Worm (Caenorhabditis elegans) whole organism, young adult: Measurements from ENCODE around the gene R12B2.6.
A peak's percentile ranks its signal among the peaks of the same experiment; 100 is the strongest.

Source experiments
- B0019.2 ChIP-seq: fragments of 200-800 bp; sonication (Bioruptor generic); conservative IDR thresholded peaks from 2 replicates; pipeline ENCODE4 v1.3.6; 2022; ENCODE audit warnings: missing genetic modification reagents, missing genetic modification characterization, missing compliant biosample characterization
- B0261.1 ChIP-seq: sonication (generic microtip); optimal IDR thresholded peaks from 2 replicates; lab custom pipeline; 2016; ENCODE audit warnings: mild to moderate bottlenecking, missing genetic modification characterization, moderate library complexity, missing compliant biosample characterization
- B0336.3 ChIP-seq: fragments of 200-800 bp; sonication (Bioruptor generic); IDR thresholded peaks from 2 replicates; pipeline ENCODE4 v1.3.6; 2022; ENCODE audit warnings: missing genetic modification characterization, missing compliant biosample characterization
- C06A6.2 ChIP-seq: fragments of 200-800 bp; sonication (Bioruptor generic); conservative IDR thresholded peaks from 2 replicates; pipeline ENCODE4 v1.3.6; 2022; ENCODE audit warnings: missing genetic modification characterization, missing compliant biosample characterization
- C17E4.6 ChIP-seq: fragments of 200-800 bp; sonication (Bioruptor generic); IDR thresholded peaks from 2 replicates; pipeline ENCODE4 v1.3.6; 2022; ENCODE audit warnings: missing genetic modification reagents, missing genetic modification characterization, missing compliant biosample characterization
- D2030.7 ChIP-seq: fragments of 200-800 bp; sonication (Bioruptor generic); IDR thresholded peaks from 2 replicates; pipeline ENCODE4 v1.3.6; 2022; ENCODE audit warnings: missing genetic modification reagents, missing genetic modification characterization, missing compliant biosample characterization
- F37B4.10 ChIP-seq: fragments of 200-800 bp; sonication (Bioruptor generic); IDR thresholded peaks from 2 replicates; pipeline ENCODE4 v1.3.6; 2022; ENCODE audit warnings: missing genetic modification characterization, missing compliant biosample characterization
- F49E8.2 ChIP-seq: sonication (generic microtip); optimal IDR thresholded peaks from 3 replicates; lab custom pipeline; 2017; ENCODE audit warnings: missing genetic modification characterization, mild to moderate bottlenecking, missing compliant biosample characterization, antibody characterized with exemption, moderate library complexity; ENCODE audit not compliant: insufficient read depth
- F57C9.4 ChIP-seq: sonication (generic microtip); optimal IDR thresholded peaks from 2 replicates; lab custom pipeline; 2017; ENCODE audit warnings: mild to moderate bottlenecking, missing genetic modification characterization, missing compliant biosample characterization
- K11D2.4 ChIP-seq: fragments of 200-800 bp; sonication (Bioruptor generic); IDR thresholded peaks from 2 replicates; pipeline ENCODE4 v1.3.6; 2022; ENCODE audit warnings: missing genetic modification reagents, missing genetic modification characterization, missing compliant biosample characterization
- K12H6.12 ChIP-seq: fragments of 200-800 bp; sonication (Bioruptor generic); optimal IDR thresholded peaks from 2 replicates; lab custom pipeline; 2018; ENCODE audit warnings: mild to moderate bottlenecking, missing genetic modification characterization, missing compliant biosample characterization
- T26A5.8 ChIP-seq: sonication (generic microtip); optimal IDR thresholded peaks from 2 replicates; lab custom pipeline; 2016; ENCODE audit warnings: missing genetic modification characterization, missing compliant biosample characterization
- Y79H2A.3 ChIP-seq: fragments of 200-800 bp; sonication (Bioruptor generic); conservative IDR thresholded peaks from 2 replicates; pipeline ENCODE4 v1.3.6; 2022; ENCODE audit warnings: missing genetic modification reagents, missing genetic modification characterization, missing compliant biosample characterization
- Y95B8A.8 ChIP-seq: fragments of 200-800 bp; sonication (Bioruptor generic); IDR thresholded peaks from 2 replicates; pipeline ENCODE4 v1.3.6; 2022; ENCODE audit warnings: missing genetic modification reagents, missing genetic modification characterization, missing compliant biosample characterization
- ama-1 ChIP-seq, 3 experiments: fragments of 150-350 bp in 1 of 3; sonication (generic microtip) in 2 of 3; optimal IDR thresholded peaks; 2 replicates each; lab custom pipeline; 2014 to 2018; ENCODE audit warnings: missing biosample characterization in 2 of 3, missing genetic modification characterization in 2 of 3, missing genetic modification reagents in 2 of 3
- aptf-2 ChIP-seq: fragments of 200-800 bp; sonication (Bioruptor generic); conservative IDR thresholded peaks from 2 replicates; pipeline ENCODE4 v1.3.6; 2022; ENCODE audit warnings: missing genetic modification reagents, missing genetic modification characterization, missing compliant biosample characterization
- attf-3 ChIP-seq: fragments of 200-800 bp; sonication (Bioruptor generic); conservative IDR thresholded peaks from 2 replicates; pipeline ENCODE4 v1.3.6; 2022; ENCODE audit warnings: missing genetic modification reagents, missing genetic modification characterization, missing compliant biosample characterization
- attf-5 ChIP-seq: fragments of 200-800 bp; sonication (Bioruptor generic); optimal IDR thresholded peaks from 2 replicates; lab custom pipeline; 2018; ENCODE audit warnings: mild to moderate bottlenecking, missing genetic modification characterization, missing compliant biosample characterization
- attf-6 ChIP-seq: fragments of 200-800 bp; sonication (Bioruptor generic); IDR thresholded peaks from 2 replicates; pipeline ENCODE4 v1.3.6; 2022; ENCODE audit warnings: missing genetic modification reagents, missing genetic modification characterization, missing compliant biosample characterization
- bed-1 ChIP-seq: fragments of 200-800 bp; sonication (Bioruptor generic); IDR thresholded peaks from 2 replicates; pipeline ENCODE4 v1.3.6; 2022; ENCODE audit warnings: missing genetic modification reagents, missing genetic modification characterization, missing compliant biosample characterization
- cebp-1 ChIP-seq, 2 experiments: fragments of 200-800 bp in 1 of 2; sonication (Bioruptor generic) in 1 of 2; sonication (generic microtip) in 1 of 2; IDR thresholded peaks in 1 of 2; optimal IDR thresholded peaks in 1 of 2; 2 replicates each; pipeline versions ENCODE4 v1.3.6 to Lab custom; 2017 to 2022; ENCODE audit warnings: missing compliant biosample characterization in 2 of 2, missing genetic modification characterization in 2 of 2, mild to moderate bottlenecking in 1 of 2, missing genetic modification reagents in 1 of 2, moderate library complexity in 1 of 2
- cebp-2 ChIP-seq: fragments of 200-800 bp; sonication (Bioruptor generic); IDR thresholded peaks from 2 replicates; pipeline ENCODE4 v1.3.6; 2022; ENCODE audit warnings: missing genetic modification characterization, missing compliant biosample characterization
- ceh-91 ChIP-seq: fragments of 200-800 bp; sonication (Bioruptor generic); IDR thresholded peaks from 2 replicates; pipeline ENCODE4 v1.3.6; 2022; ENCODE audit warnings: missing genetic modification reagents, missing genetic modification characterization, missing compliant biosample characterization
- chd-7 ChIP-seq: sonication (generic microtip); optimal IDR thresholded peaks from 2 replicates; lab custom pipeline; 2016; ENCODE audit warnings: mild to moderate bottlenecking, missing genetic modification characterization, moderate library complexity, missing compliant biosample characterization
- egl-18 ChIP-seq: fragments of 200-800 bp; sonication (Bioruptor generic); IDR thresholded peaks from 2 replicates; pipeline ENCODE4 v1.3.6; 2022; ENCODE audit warnings: missing genetic modification reagents, missing genetic modification characterization, missing compliant biosample characterization
- fkh-3 ChIP-seq: sonication (generic microtip); optimal IDR thresholded peaks from 2 replicates; lab custom pipeline; 2016; ENCODE audit warnings: mild to moderate bottlenecking, missing genetic modification characterization, missing compliant biosample characterization
- him-1 ChIP-seq: sonication (generic microtip); optimal IDR thresholded peaks from 2 replicates; lab custom pipeline; 2016; ENCODE audit warnings: missing genotype, missing genetic modification reagents, missing genetic modification characterization, missing compliant biosample characterization
- hlh-12 ChIP-seq: sonication (generic microtip); optimal IDR thresholded peaks from 2 replicates; lab custom pipeline; 2016; ENCODE audit warnings: missing genetic modification characterization, missing compliant biosample characterization
- hlh-26 ChIP-seq: fragments of 200-800 bp; sonication (Bioruptor generic); conservative IDR thresholded peaks from 2 replicates; pipeline ENCODE4 v1.3.6; 2022; ENCODE audit warnings: missing genetic modification reagents, missing genetic modification characterization, missing compliant biosample characterization
- hmg-1.2 ChIP-seq: fragments of 200-800 bp; sonication (Bioruptor generic); IDR thresholded peaks from 2 replicates; pipeline ENCODE4 v1.3.6; 2022; ENCODE audit warnings: missing genetic modification reagents, missing genetic modification characterization, missing compliant biosample characterization
- hmg-20 ChIP-seq: fragments of 200-800 bp; sonication (Bioruptor generic); IDR thresholded peaks from 2 replicates; pipeline ENCODE4 v1.3.6; 2022; ENCODE audit warnings: missing genetic modification reagents, missing genetic modification characterization, missing compliant biosample characterization
- lag-1 ChIP-seq: fragments of 200-800 bp; sonication (Bioruptor generic); IDR thresholded peaks from 2 replicates; pipeline ENCODE4 v1.3.6; 2022; ENCODE audit warnings: missing genetic modification reagents, missing genetic modification characterization, missing compliant biosample characterization
- let-526 ChIP-seq: fragments of 200-800 bp; sonication (Bioruptor generic); IDR thresholded peaks from 2 replicates; pipeline ENCODE4 v1.3.6; 2022; ENCODE audit warnings: missing genetic modification reagents, missing genetic modification characterization, missing compliant biosample characterization
- let-607 ChIP-seq, 2 experiments: fragments of 200-800 bp in 1 of 2; sonication (Bioruptor generic) in 1 of 2; sonication (generic microtip) in 1 of 2; optimal IDR thresholded peaks; 2 replicates each; lab custom pipeline; 2016 to 2018; ENCODE audit warnings: mild to moderate bottlenecking in 2 of 2, missing compliant biosample characterization in 2 of 2, missing genetic modification characterization in 2 of 2, moderate library complexity in 2 of 2, missing genotype in 1 of 2
- lin-26 ChIP-seq: fragments of 200-800 bp; sonication (Bioruptor generic); IDR thresholded peaks from 2 replicates; pipeline ENCODE4 v1.3.6; 2022; ENCODE audit warnings: missing genetic modification reagents, missing genetic modification characterization, missing compliant biosample characterization
- lin-40 ChIP-seq: sonication (generic microtip); optimal IDR thresholded peaks from 2 replicates; lab custom pipeline; 2016; ENCODE audit warnings: missing genetic modification characterization, mild to moderate bottlenecking, missing compliant biosample characterization, missing genotype, missing genetic modification reagents
- madf-3 ChIP-seq: fragments of 200-800 bp; sonication (Bioruptor generic); IDR thresholded peaks from 2 replicates; pipeline ENCODE4 v1.3.6; 2022; ENCODE audit warnings: missing genetic modification reagents, missing genetic modification characterization, missing compliant biosample characterization
- mcd-1 ChIP-seq: fragments of 200-800 bp; sonication (Bioruptor generic); IDR thresholded peaks from 2 replicates; pipeline ENCODE4 v1.3.6; 2022; ENCODE audit warnings: missing genetic modification reagents, missing genetic modification characterization, missing compliant biosample characterization
- mel-28 ChIP-seq: sonication (generic microtip); optimal IDR thresholded peaks from 2 replicates; lab custom pipeline; 2016; ENCODE audit warnings: borderline replicate concordance, mild to moderate bottlenecking, missing genetic modification characterization, missing compliant biosample characterization
- nfya-2 ChIP-seq: fragments of 200-800 bp; sonication (Bioruptor generic); IDR thresholded peaks from 2 replicates; pipeline ENCODE4 v1.3.6; 2022; ENCODE audit warnings: missing genetic modification reagents, missing genetic modification characterization, missing compliant biosample characterization
- sdz-38 ChIP-seq: sonication (generic microtip); optimal IDR thresholded peaks from 2 replicates; lab custom pipeline; 2016; ENCODE audit warnings: missing genotype, missing genetic modification characterization, missing compliant biosample characterization
- snpc-1.1 ChIP-seq: sonication (generic microtip); optimal IDR thresholded peaks from 2 replicates; lab custom pipeline; 2017; ENCODE audit warnings: missing genetic modification characterization, mild to moderate bottlenecking, missing compliant biosample characterization, antibody characterized with exemption, moderate library complexity, missing genotype, missing genetic modification reagents; ENCODE audit not compliant: insufficient read depth
- tbx-9 ChIP-seq: sonication (generic microtip); optimal IDR thresholded peaks from 2 replicates; lab custom pipeline; 2016; ENCODE audit warnings: borderline replicate concordance, missing genetic modification characterization, inconsistent platforms, missing compliant biosample characterization
- unc-130 ChIP-seq: sonication (generic microtip); optimal IDR thresholded peaks from 2 replicates; lab custom pipeline; 2016; ENCODE audit warnings: missing genetic modification reagents, missing genetic modification characterization, missing compliant biosample characterization
- xnd-1 ChIP-seq: sonication (generic microtip); optimal IDR thresholded peaks from 2 replicates; lab custom pipeline; 2016; ENCODE audit warnings: missing genotype, missing genetic modification reagents, missing genetic modification characterization, missing compliant biosample characterization
- zim-3 ChIP-seq: sonication (generic microtip); optimal IDR thresholded peaks from 2 replicates; lab custom pipeline; 2017; ENCODE audit warnings: mild to moderate bottlenecking, missing genetic modification characterization, moderate library complexity, missing compliant biosample characterization
- ztf-26 ChIP-seq: sonication (generic microtip); optimal IDR thresholded peaks from 2 replicates; lab custom pipeline; 2017; ENCODE audit warnings: missing genetic modification characterization, missing compliant biosample characterization

The R12B2.6 gene

DNA sequence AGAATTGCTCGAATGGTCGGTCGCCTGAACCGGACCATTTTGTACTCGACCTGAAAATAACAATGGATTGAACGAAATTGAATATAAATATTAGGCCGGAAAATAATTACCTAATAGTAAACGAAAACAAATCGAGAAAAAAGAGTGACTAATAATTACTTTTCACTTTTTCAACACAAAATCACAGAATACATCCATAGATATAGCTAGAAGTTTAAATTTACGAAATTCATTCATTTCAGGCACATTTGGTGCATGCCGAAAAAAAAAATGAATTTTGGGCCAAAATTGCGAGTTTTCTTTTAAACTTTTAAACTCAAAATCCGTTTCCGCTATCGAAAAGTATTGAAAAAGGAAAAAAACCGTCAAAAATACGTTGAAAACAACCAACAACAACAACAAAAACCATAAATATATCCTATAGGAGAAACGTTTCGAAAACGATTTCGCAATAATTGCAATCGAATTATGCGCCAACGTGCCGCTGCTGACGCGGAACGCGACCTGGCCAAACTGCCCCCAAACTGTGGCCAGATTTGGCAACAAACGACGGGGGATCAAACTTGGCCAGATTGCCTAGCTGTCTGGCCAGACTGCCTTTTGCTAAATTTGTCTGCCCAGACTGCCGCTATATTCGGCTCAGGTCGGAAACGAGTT is 48.6 kb downstream of the R12B2.6 start, which contains the start of gene Y37B11A.3 (continued):
- TF ChIP-seq hlh-26 (no peak), fkh-3 (tag; lab: Kevin White, UChicago) (no peak), ceh-91 (GFP tag; lab: Robert Waterston, UW) (no peak), lin-40 (tag; lab: Kevin White, UChicago) (peak; percentile 72), xnd-1 (tag; lab: Kevin White, UChicago) (no peak), hmg-20 (GFP tag; lab: Robert Waterston, UW) (no peak), him-1 (tag; lab: Kevin White, UChicago) (no peak), cebp-2 (GFP tag; lab: Robert Waterston, UW) (no peak), F37B4.10 (GFP tag; lab: Robert Waterston, UW) (no peak), snpc-1.1 (tag; lab: Kevin White, UChicago) (no peak), hmg-1.2 (GFP tag; lab: Robert Waterston, UW) (0 out of 2 replicates have a peak, but pooled peaks have one; percentile 26), mel-28 (no peak), B0336.3 (GFP tag; lab: Robert Waterston, UW) (peak; percentile 46; the same call in 1 of the 2 replicates), lin-26 (GFP tag; lab: Robert Waterston, UW) (no peak), let-607 (tag; optimal IDR thresholded peaks at IDR 0.05; lab: Kevin White, UChicago) (no peak), B0261.1 (tag; lab: Kevin White, UChicago) (no peak), unc-130 (GFP tag; lab: Kevin White, UChicago) (no peak), C06A6.2 (GFP tag; lab: Robert Waterston, UW) (no peak), sdz-38 (tag; lab: Kevin White, UChicago) (no peak), attf-6 (GFP tag; lab: Robert Waterston, UW) (no peak), F49E8.2 (tag; lab: Kevin White, UChicago) (no peak), F57C9.4 (tag; lab: Kevin White, UChicago) (no peak), D2030.7 (GFP tag; lab: Robert Waterston, UW) (0 out of 2 replicates have a peak, but pooled peaks have one; percentile 11), let-526 (peak; percentile 84), zim-3 (tag; lab: Kevin White, UChicago) (no peak), hlh-12 (tag; lab: Kevin White, UChicago) (no peak), nfya-2 (no peak), tbx-9 (tag; lab: Kevin White, UChicago) (no peak), B0019.2 (no peak), K11D2.4 (GFP tag; lab: Robert Waterston, UW) (no peak; the same call in 1 of the 2 replicates), chd-7 (tag; lab: Kevin White, UChicago) (no peak), egl-18 (no peak), madf-3 (GFP tag; lab: Robert Waterston, UW) (no peak), mcd-1 (GFP tag; lab: Robert Waterston, UW) (no peak; the same call in 1 of the 2 replicates), lag-1 (GFP tag; lab: Robert Waterston, UW) (no peak), attf-5 (GFP tag; lab: Kevin White, UChicago) (peak; percentile 90), Y95B8A.8 (GFP tag; lab: Robert Waterston, UW) (no peak), aptf-2 (GFP tag; lab: Robert Waterston, UW) (no peak), cebp-1 (GFP tag; IDR thresholded peaks at IDR 0.05; lab: Robert Waterston, UW) (peak; percentile 100), cebp-1 (tag; optimal IDR thresholded peaks at IDR 0.05; lab: Kevin White, UChicago) (peak; percentile 100), K12H6.12 (tag; lab: Kevin White, UChicago) (peak; percentile 48), C17E4.6 (no peak), attf-3 (GFP tag; lab: Robert Waterston, UW) (0 out of 2 replicates have a peak, but pooled peaks have one; percentile 27), ztf-26 (peak; percentile 28), ama-1 (optimal IDR thresholded peaks at IDR 0.05; lab: Kevin White, UChicago) (no peak), ama-1 (GFP tag; optimal IDR thresholded peaks at IDR 0.05; lab: Kevin White, UChicago) (no peak), Y79H2A.3 (GFP tag; lab: Robert Waterston, UW) (no peak), bed-1 (no peak), T26A5.8 (no peak)
